Worm (Caenorhabditis elegans) whole organism, L2 larva: Measurements from ENCODE around the gene ttx-3.

Experiments
- C34F6.9 ChIP-seq: fragments of 150-350 bp; optimal IDR thresholded peaks from 2 replicates; lab custom pipeline; 2014; ENCODE audit warnings: missing biosample characterization, missing genetic modification characterization
- F13H6.1 ChIP-seq: sonication (generic microtip); optimal IDR thresholded peaks from 2 replicates; lab custom pipeline; 2016; ENCODE audit warnings: missing genetic modification characterization, missing compliant biosample characterization
- R02D3.7 ChIP-seq: fragments of 150-350 bp; optimal IDR thresholded peaks from 2 replicates; lab custom pipeline; 2014; ENCODE audit warnings: missing biosample characterization, missing genetic modification characterization
- Y55F3AM.14 ChIP-seq: fragments of 200-800 bp; sonication (Bioruptor generic); optimal IDR thresholded peaks from 2 replicates; lab custom pipeline; 2018; ENCODE audit warnings: mild to moderate bottlenecking, missing genetic modification characterization, missing compliant biosample characterization
- ZK546.5 ChIP-seq: sonication (generic microtip); optimal IDR thresholded peaks from 2 replicates; lab custom pipeline; 2017; ENCODE audit warnings: missing biosample characterization, missing genetic modification characterization
- blmp-1 ChIP-seq: sonication (generic microtip); optimal IDR thresholded peaks from 2 replicates; lab custom pipeline; 2017; ENCODE audit warnings: missing genetic modification characterization, mild to moderate bottlenecking, missing compliant biosample characterization, antibody characterized with exemption, moderate library complexity; ENCODE audit not compliant: insufficient read depth
- ceh-82 ChIP-seq: fragments of 150-350 bp; optimal IDR thresholded peaks from 2 replicates; lab custom pipeline; 2014; ENCODE audit warnings: missing biosample characterization, missing genetic modification characterization
- crh-2 ChIP-seq: sonication (generic microtip); optimal IDR thresholded peaks from 2 replicates; lab custom pipeline; 2017; ENCODE audit warnings: missing biosample characterization, missing genetic modification characterization
- dmd-4 ChIP-seq: sonication (generic microtip); optimal IDR thresholded peaks from 2 replicates; lab custom pipeline; 2017; ENCODE audit warnings: missing biosample characterization, missing genetic modification characterization
- egl-27 ChIP-seq: sonication (generic microtip); optimal IDR thresholded peaks from 3 replicates; lab custom pipeline; 2017; ENCODE audit warnings: missing biosample characterization, missing genetic modification reagents, missing genetic modification characterization
- elt-1 ChIP-seq: fragments of 150-350 bp; optimal IDR thresholded peaks from 2 replicates; lab custom pipeline; 2014; ENCODE audit warnings: missing biosample characterization, missing genetic modification characterization
- gmeb-1 ChIP-seq: fragments of 150-350 bp; optimal IDR thresholded peaks from 2 replicates; lab custom pipeline; 2014; ENCODE audit warnings: missing biosample characterization, missing genetic modification characterization
- lin-39 ChIP-seq: fragments of 150-350 bp; optimal IDR thresholded peaks from 2 replicates; lab custom pipeline; 2014; ENCODE audit warnings: missing biosample characterization, missing genetic modification reagents, missing genetic modification characterization
- lsy-2 ChIP-seq, 2 experiments: fragments of 150-350 bp in 1 of 2; sonication (generic microtip) in 1 of 2; optimal IDR thresholded peaks; 2 replicates each; lab custom pipeline; 2014 to 2017; ENCODE audit warnings: missing biosample characterization in 2 of 2, missing genetic modification characterization in 2 of 2
- mab-5 ChIP-seq: fragments of 150-350 bp; optimal IDR thresholded peaks from 2 replicates; lab custom pipeline; 2014; ENCODE audit warnings: missing biosample characterization, missing genetic modification characterization
- mbf-1 ChIP-seq: sonication (generic microtip); optimal IDR thresholded peaks from 2 replicates; lab custom pipeline; 2017; ENCODE audit warnings: missing biosample characterization, missing genetic modification characterization
- mdl-1 ChIP-seq, 2 experiments: fragments of 150-350 bp in 1 of 2; sonication (generic microtip) in 1 of 2; optimal IDR thresholded peaks; 2 replicates each; lab custom pipeline; 2017; ENCODE audit warnings: missing biosample characterization in 2 of 2, missing genetic modification characterization in 2 of 2
- nhr-10 ChIP-seq: sonication (generic microtip); optimal IDR thresholded peaks from 2 replicates; lab custom pipeline; 2017; ENCODE audit warnings: missing biosample characterization, missing genetic modification characterization
- nhr-11 ChIP-seq: fragments of 150-350 bp; optimal IDR thresholded peaks from 2 replicates; lab custom pipeline; 2014; ENCODE audit warnings: missing biosample characterization, missing genetic modification characterization
- nhr-129 ChIP-seq: fragments of 150-350 bp; optimal IDR thresholded peaks from 2 replicates; lab custom pipeline; 2014; ENCODE audit warnings: missing biosample characterization, missing genetic modification characterization
- nhr-21 ChIP-seq: fragments of 150-350 bp; optimal IDR thresholded peaks from 2 replicates; lab custom pipeline; 2014; ENCODE audit warnings: missing biosample characterization, missing genetic modification characterization
- nhr-23 ChIP-seq: fragments of 150-350 bp; optimal IDR thresholded peaks from 2 replicates; lab custom pipeline; 2014; ENCODE audit warnings: missing biosample characterization, missing genetic modification reagents, missing genetic modification characterization
- nhr-237 ChIP-seq: fragments of 150-350 bp; optimal IDR thresholded peaks from 2 replicates; lab custom pipeline; 2014; ENCODE audit warnings: missing biosample characterization, missing genetic modification characterization
- nhr-6 ChIP-seq: fragments of 150-350 bp; optimal IDR thresholded peaks from 2 replicates; lab custom pipeline; 2014; ENCODE audit warnings: missing biosample characterization, missing genetic modification characterization
- nhr-77 ChIP-seq: fragments of 150-350 bp; optimal IDR thresholded peaks from 2 replicates; lab custom pipeline; 2014; ENCODE audit warnings: missing biosample characterization, missing genetic modification characterization
- peb-1 ChIP-seq: fragments of 150-350 bp; optimal IDR thresholded peaks from 2 replicates; lab custom pipeline; 2014; ENCODE audit warnings: missing biosample characterization, missing genetic modification characterization
- sem-4 ChIP-seq: fragments of 150-350 bp; optimal IDR thresholded peaks from 2 replicates; lab custom pipeline; 2014; ENCODE audit warnings: missing biosample characterization, missing genetic modification reagents, missing genetic modification characterization
- skn-1 ChIP-seq: sonication (generic microtip); optimal IDR thresholded peaks from 2 replicates; lab custom pipeline; 2017; ENCODE audit warnings: missing biosample characterization, missing genetic modification characterization
- sma-3 ChIP-seq: sonication (generic microtip); optimal IDR thresholded peaks from 2 replicates; lab custom pipeline; 2016; ENCODE audit warnings: missing genetic modification reagents, missing genetic modification characterization, missing compliant biosample characterization
- sma-9 ChIP-seq, 2 experiments: fragments of 150-350 bp in 1 of 2; sonication (generic microtip) in 1 of 2; optimal IDR thresholded peaks; 2 replicates each; lab custom pipeline; 2014 to 2016; ENCODE audit warnings: missing genetic modification characterization in 2 of 2, mild to moderate bottlenecking in 1 of 2, missing biosample characterization in 1 of 2, missing compliant biosample characterization in 1 of 2, missing genetic modification reagents in 1 of 2, moderate library complexity in 1 of 2
- snpc-4 ChIP-seq: fragments of 150-350 bp; optimal IDR thresholded peaks from 2 replicates; lab custom pipeline; 2014; ENCODE audit warnings: missing biosample characterization, missing genetic modification characterization
- ztf-11 ChIP-seq: sonication (generic microtip); optimal IDR thresholded peaks from 2 replicates; lab custom pipeline; 2017; ENCODE audit warnings: missing biosample characterization, missing genetic modification characterization
- ztf-4 ChIP-seq: fragments of 150-350 bp; optimal IDR thresholded peaks from 2 replicates; lab custom pipeline; 2014; ENCODE audit warnings: missing biosample characterization, missing genetic modification characterization

ttx-3 gene

DNA sequence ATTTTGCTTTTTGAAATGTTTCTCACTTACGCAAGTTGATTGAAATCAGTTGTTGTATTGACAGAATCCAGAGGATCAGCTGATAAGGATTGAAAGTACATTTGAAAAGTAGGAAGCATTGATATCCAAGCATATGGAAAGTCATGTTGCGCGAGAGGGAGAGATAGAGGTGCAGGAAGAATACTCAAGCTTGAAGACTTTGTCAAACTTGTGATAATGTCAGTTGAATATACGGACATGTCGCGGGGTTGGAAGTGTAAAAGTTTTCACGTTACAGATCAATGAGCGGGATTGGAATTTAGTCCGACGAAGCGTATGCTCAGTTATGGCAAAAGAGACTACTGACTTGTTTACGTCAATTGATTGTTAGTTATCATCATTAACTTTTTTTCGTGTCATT is at the start of gene ttx-3:
Gene ttx-3 (minus strand): TSS at position 101 of the 400 bp plus-strand sequence.
- TF ChIP-seq blmp-1 (tag; lab: Kevin White, UChicago), result no peak
- no peak for TF ChIP-seq sma-3
- TF ChIP-seq mdl-1 (tag; optimal IDR thresholded peaks at IDR 0.05; lab: Kevin White, UChicago), result no peak
- no peak for TF ChIP-seq nhr-77 (tag; lab: Kevin White, UChicago)
- TF ChIP-seq lin-39, result no peak
- TF ChIP-seq ztf-11 (tag; lab: Kevin White, UChicago), result no peak
- no peak for TF ChIP-seq elt-1 (tag; lab: Kevin White, UChicago)
- no peak for TF ChIP-seq ZK546.5 (tag; lab: Kevin White, UChicago)
- TF ChIP-seq skn-1 (tag; lab: Kevin White, UChicago), result no peak
- TF ChIP-seq sem-4 (tag; lab: Kevin White, UChicago), result no peak
- no peak for TF ChIP-seq lsy-2 (tag; optimal IDR thresholded peaks at IDR 0.05; lab: Kevin White, UChicago)
- no peak for TF ChIP-seq mab-5
- TF ChIP-seq crh-2 (tag; lab: Kevin White, UChicago), result no peak
- TF ChIP-seq nhr-129 (tag; lab: Kevin White, UChicago), result no peak
- TF ChIP-seq nhr-11, result no peak
- no peak for TF ChIP-seq nhr-21 (tag; lab: Kevin White, UChicago)
- TF ChIP-seq sma-9 (GFP tag; optimal IDR thresholded peaks at IDR 0.05; lab: Kevin White, UChicago), result no peak
- no peak for TF ChIP-seq sma-9 (tag; optimal IDR thresholded peaks at IDR 0.05; lab: Kevin White, UChicago)
- TF ChIP-seq R02D3.7, result no peak
- no peak for TF ChIP-seq nhr-6 (tag; lab: Kevin White, UChicago)
- TF ChIP-seq ceh-82, result no peak

DNA sequence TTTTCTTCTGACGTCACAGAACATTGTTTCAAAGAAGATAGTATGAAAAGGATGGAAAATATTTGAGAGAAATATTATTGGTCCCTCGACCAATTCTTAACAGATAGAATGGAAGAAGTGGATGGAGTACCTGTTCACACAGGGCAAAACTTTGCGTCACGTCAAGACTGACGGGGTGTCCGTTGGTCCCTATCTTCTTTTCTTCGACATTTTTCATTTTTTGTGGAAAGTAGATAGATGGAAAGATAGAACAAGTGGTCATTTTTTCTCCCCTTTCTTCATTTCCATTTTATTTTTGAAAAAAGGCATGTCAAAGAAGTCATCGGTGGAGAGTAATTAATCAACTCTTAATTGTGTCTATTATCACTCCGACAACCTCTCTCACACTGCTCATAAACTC is 49.5 kb upstream of the ttx-3 start:
- TF ChIP-seq Y55F3AM.14 (GFP tag; lab: Kevin White, UChicago) (no peak), blmp-1 (tag; lab: Kevin White, UChicago) (no peak), C34F6.9 (tag; lab: Kevin White, UChicago) (peak; percentile 28), R02D3.7 (no peak), ZK546.5 (tag; lab: Kevin White, UChicago) (no peak), mdl-1 (tag; optimal IDR thresholded peaks at IDR 0.05; lab: Kevin White, UChicago) (no peak), snpc-4 (tag; lab: Kevin White, UChicago) (no peak), F13H6.1 (peak; percentile 76), ceh-82 (no peak), lsy-2 (tag; optimal IDR thresholded peaks at IDR 0.05; lab: Kevin White, UChicago) (no peak), nhr-129 (tag; lab: Kevin White, UChicago) (peak; percentile 47), skn-1 (tag; lab: Kevin White, UChicago) (no peak)

DNA sequence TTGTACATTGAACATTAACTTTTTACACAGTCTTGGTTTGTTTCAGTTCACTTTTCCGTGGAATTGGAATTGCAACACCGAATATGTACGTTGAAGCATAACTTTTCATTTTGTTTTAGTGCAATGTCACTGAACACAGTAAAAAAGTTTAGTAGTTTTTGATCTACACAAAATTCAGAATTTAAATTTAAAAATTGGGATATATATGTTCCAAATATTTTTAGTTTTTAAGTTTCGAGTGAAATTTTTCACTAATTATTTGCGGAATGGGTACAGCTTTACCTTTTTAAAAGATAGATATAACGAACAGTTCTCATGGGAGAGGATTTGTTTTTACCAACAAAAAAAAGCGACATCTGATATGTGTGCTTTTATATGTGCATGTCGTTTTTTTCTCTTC is 47.6 kb upstream of the ttx-3 start:
- TF ChIP-seq nhr-6 (tag; lab: Kevin White, UChicago) (no peak), elt-1 (tag; lab: Kevin White, UChicago) (no peak), nhr-10 (tag; lab: Kevin White, UChicago) (no peak), nhr-23 (tag; lab: Kevin White, UChicago) (no peak), mab-5 (no peak), F13H6.1 (no peak), nhr-77 (tag; lab: Kevin White, UChicago) (no peak), blmp-1 (tag; lab: Kevin White, UChicago) (no peak), crh-2 (tag; lab: Kevin White, UChicago) (no peak), mbf-1 (tag; lab: Kevin White, UChicago) (no peak), egl-27 (no peak)

DNA sequence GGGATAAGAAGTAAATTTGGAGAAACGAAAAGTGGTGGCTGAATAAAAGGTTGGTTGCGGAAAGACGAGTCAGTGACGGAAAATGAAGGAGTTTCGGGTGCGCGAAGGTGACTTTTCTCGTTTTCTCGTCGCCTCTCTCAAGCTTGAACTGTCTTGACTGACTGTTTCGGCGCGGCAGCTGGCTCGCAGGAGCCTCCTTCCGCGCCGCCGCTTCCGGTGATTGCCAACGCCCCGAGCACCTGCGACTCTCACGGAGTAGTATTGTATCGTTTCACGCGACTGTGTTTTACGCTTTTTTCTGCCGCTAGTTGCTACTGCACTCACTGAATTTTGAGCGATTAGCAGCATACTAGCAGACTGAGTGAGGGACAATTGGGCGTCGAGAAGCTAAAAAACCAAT is 45.5 kb upstream of the ttx-3 start, which contains the start of gene C34E11.2:
Gene C34E11.2 (minus strand): TSS at position 84 of the 400 bp plus-strand sequence.
- TF ChIP-seq nhr-237 (tag; lab: Kevin White, UChicago) (no peak), gmeb-1 (tag; lab: Kevin White, UChicago) (no peak), C34F6.9 (tag; lab: Kevin White, UChicago) (no peak), lin-39 (no peak), nhr-6 (tag; lab: Kevin White, UChicago) (no peak), dmd-4 (tag; lab: Kevin White, UChicago) (no peak), snpc-4 (tag; lab: Kevin White, UChicago) (no peak)

DNA sequence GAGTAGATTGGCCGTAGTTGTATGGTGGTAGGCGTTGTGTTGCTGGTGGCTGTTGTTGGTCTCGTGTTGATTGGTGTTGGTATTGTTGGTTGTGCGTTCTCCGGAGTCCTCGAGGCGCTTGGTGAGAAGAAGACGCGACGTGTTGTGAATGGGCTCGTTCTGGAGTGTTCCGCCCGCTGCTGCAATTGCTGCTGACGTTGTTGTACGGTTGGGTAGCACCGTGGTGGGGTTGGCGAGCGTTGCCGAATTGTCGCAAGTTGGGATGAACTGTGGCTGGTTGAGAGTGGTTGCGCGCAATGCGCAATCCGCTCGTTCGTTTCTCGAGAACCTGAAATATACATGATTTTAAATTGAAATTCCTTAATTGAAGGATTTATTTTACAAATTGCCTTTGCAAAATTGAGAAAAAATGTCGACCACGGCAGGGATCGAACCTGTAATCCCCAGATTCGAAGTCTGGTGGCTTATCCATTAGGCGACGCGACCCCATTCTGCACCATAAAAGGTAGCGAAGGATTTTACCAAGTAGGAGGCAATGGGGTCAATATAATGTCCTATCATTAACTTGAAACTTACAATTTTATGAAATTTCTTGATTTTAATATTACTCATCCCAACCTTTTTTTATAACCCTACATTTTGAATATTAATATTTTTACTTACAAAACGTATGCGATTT is 37.1 kb upstream of the ttx-3 start:
- no peak for TF ChIP-seq lin-39
- TF ChIP-seq peb-1, result no peak
- TF ChIP-seq blmp-1 (tag; lab: Kevin White, UChicago), result no peak
- no peak for TF ChIP-seq ztf-4 (tag; lab: Kevin White, UChicago)
